Worm (Caenorhabditis elegans) whole organism, early embryonic: Measurements from ENCODE around the gene piit-1.

Source experiments
- B0310.2 ChIP-seq: sonication (generic microtip); optimal IDR thresholded peaks from 2 replicates; lab custom pipeline; 2016; ENCODE audit warnings: mild to moderate bottlenecking, missing genetic modification characterization, missing compliant biosample characterization
- F13C5.2 ChIP-seq: sonication (generic microtip); optimal IDR thresholded peaks from 2 replicates; lab custom pipeline; 2017; ENCODE audit warnings: mild to moderate bottlenecking, missing genetic modification characterization, inconsistent platforms, missing compliant biosample characterization
- aly-1 ChIP-seq: sonication (generic microtip); optimal IDR thresholded peaks from 2 replicates; lab custom pipeline; 2016; ENCODE audit warnings: missing genetic modification characterization, missing compliant biosample characterization
- ama-1 ChIP-seq: fragments of 150-350 bp; optimal IDR thresholded peaks from 2 replicates; lab custom pipeline; 2014
- ceh-13 ChIP-seq: fragments of 200-800 bp; sonication (Bioruptor generic); optimal IDR thresholded peaks from 2 replicates; lab custom pipeline; 2018; ENCODE audit warnings: mild to moderate bottlenecking, missing genetic modification characterization, missing compliant biosample characterization
- ceh-36 ChIP-seq: sonication (generic microtip); optimal IDR thresholded peaks from 2 replicates; lab custom pipeline; 2016; ENCODE audit warnings: missing genetic modification characterization, inconsistent platforms, missing compliant biosample characterization
- ets-7 ChIP-seq: sonication (generic microtip); optimal IDR thresholded peaks from 2 replicates; lab custom pipeline; 2016; ENCODE audit warnings: missing genotype, missing genetic modification characterization, missing compliant biosample characterization
- flt-1 ChIP-seq: fragments of 200-800 bp; sonication (Bioruptor generic); IDR thresholded peaks from 2 replicates; pipeline ENCODE4 v1.3.6; 2022; ENCODE audit warnings: missing genetic modification characterization, missing compliant biosample characterization
- hmbx-1 ChIP-seq: sonication (generic microtip); optimal IDR thresholded peaks from 2 replicates; lab custom pipeline; 2016; ENCODE audit warnings: mild to moderate bottlenecking, missing genetic modification characterization, missing compliant biosample characterization
- hmg-4 ChIP-seq: fragments of 200-800 bp; sonication (Bioruptor generic); optimal IDR thresholded peaks from 2 replicates; lab custom pipeline; 2018; ENCODE audit warnings: mild to moderate bottlenecking, missing genetic modification characterization, missing compliant biosample characterization
- hnd-1 ChIP-seq: sonication (generic microtip); optimal IDR thresholded peaks from 2 replicates; lab custom pipeline; 2016; ENCODE audit warnings: missing genetic modification characterization, missing compliant biosample characterization
- pes-1 ChIP-seq: fragments of 200-800 bp; sonication (Bioruptor generic); IDR thresholded peaks from 2 replicates; pipeline ENCODE4 v1.3.6; 2022; ENCODE audit warnings: missing genetic modification reagents, missing genetic modification characterization, missing compliant biosample characterization
- scrt-1 ChIP-seq: fragments of 200-800 bp; sonication (Bioruptor generic); IDR thresholded peaks from 2 replicates; pipeline ENCODE4 v1.3.6; 2022; ENCODE audit warnings: missing genetic modification characterization, missing compliant biosample characterization
- sea-1 ChIP-seq: fragments of 200-800 bp; sonication (Bioruptor generic); conservative IDR thresholded peaks from 2 replicates; pipeline ENCODE4 v1.3.6; 2022; ENCODE audit warnings: missing genetic modification characterization, missing compliant biosample characterization
- tbx-11 ChIP-seq: fragments of 200-800 bp; sonication (Bioruptor generic); IDR thresholded peaks from 2 replicates; pipeline ENCODE4 v1.3.6; 2022; ENCODE audit warnings: missing genetic modification characterization, missing compliant biosample characterization
- tbx-37 ChIP-seq: fragments of 200-800 bp; sonication (Bioruptor generic); conservative IDR thresholded peaks from 2 replicates; pipeline ENCODE4 v1.3.6; 2022; ENCODE audit warnings: missing genetic modification reagents, missing genetic modification characterization, missing compliant biosample characterization
- tra-4 ChIP-seq: sonication (generic microtip); optimal IDR thresholded peaks from 2 replicates; lab custom pipeline; 2017; ENCODE audit warnings: missing genetic modification characterization, missing compliant biosample characterization

piit-1 gene

DNA sequence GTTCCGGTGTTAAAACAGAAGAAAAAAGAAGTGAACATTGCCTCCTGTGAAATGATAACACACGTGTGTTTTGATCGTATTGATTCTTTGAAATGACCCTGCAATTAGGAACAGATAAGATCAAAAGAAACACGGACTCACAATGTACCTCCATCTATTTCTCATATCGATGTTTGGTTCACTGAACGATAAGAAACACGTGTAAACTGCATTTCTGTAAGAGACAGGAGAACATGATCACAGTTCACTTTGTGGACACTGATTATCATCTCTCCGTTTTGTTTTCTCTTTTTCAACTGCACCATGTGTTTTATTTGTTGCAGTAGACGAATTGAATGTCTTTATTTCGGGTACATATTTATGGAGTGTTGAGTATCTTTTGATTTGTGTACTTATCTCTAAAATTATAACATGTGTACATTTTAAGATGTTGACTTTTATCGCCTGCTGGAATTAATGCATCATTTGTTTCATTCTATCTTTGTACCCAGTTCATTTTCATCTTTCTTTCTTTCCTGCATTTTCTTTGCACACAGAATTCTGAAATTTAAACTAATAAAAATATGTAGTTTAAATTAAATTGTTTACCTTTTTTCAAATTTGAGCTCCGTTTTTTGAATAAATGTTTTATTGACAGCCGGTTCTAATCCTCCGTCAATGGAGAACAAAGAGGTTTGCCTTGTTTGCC lies 37.0 kb downstream of the piit-1 start, which contains the start of the genes H12C20.7 and nhr-68:
H12C20.7 (minus strand) TSS at position 188 of the 688 bp plus-strand sequence.
nhr-68 (plus strand) TSS at position 638 of the 688 bp plus-strand sequence.
- TF ChIP-seq ceh-13 (GFP tag; lab: Kevin White, UChicago) (no peak), hmg-4 (no peak), scrt-1 (GFP tag; lab: Robert Waterston, UW) (no peak), pes-1 (GFP tag; lab: Robert Waterston, UW) (no peak), ceh-36 (tag; lab: Kevin White, UChicago) (no peak), aly-1 (no peak), B0310.2 (tag; lab: Kevin White, UChicago) (no peak), ets-7 (tag; lab: Kevin White, UChicago) (no peak), tbx-11 (GFP tag; lab: Robert Waterston, UW) (no peak), sea-1 (GFP tag; lab: Robert Waterston, UW) (no peak), hmbx-1 (tag; lab: Kevin White, UChicago) (no peak), F13C5.2 (no peak), hnd-1 (no peak), ama-1 (no peak), tbx-37 (no peak), flt-1 (GFP tag; lab: Robert Waterston, UW) (no peak), tra-4 (tag; lab: Kevin White, UChicago) (no peak)

- TF ChIP-seq pes-1 (GFP tag; lab: Robert Waterston, UW), result no peak
- TF ChIP-seq hmbx-1 (tag; lab: Kevin White, UChicago), result no peak
- no peak for TF ChIP-seq tbx-37
- TF ChIP-seq tbx-11 (GFP tag; lab: Robert Waterston, UW), result no peak
- no peak for TF ChIP-seq scrt-1 (GFP tag; lab: Robert Waterston, UW)
- TF ChIP-seq ceh-36 (tag; lab: Kevin White, UChicago), result no peak
- no peak for TF ChIP-seq flt-1 (GFP tag; lab: Robert Waterston, UW)
- no peak for TF ChIP-seq hnd-1
- TF ChIP-seq ceh-13 (GFP tag; lab: Kevin White, UChicago), result no peak
- TF ChIP-seq B0310.2 (tag; lab: Kevin White, UChicago), result no peak
- no peak for TF ChIP-seq hmg-4
- no peak for TF ChIP-seq aly-1
- no peak for TF ChIP-seq ama-1
- no peak for TF ChIP-seq F13C5.2
- TF ChIP-seq ets-7 (tag; lab: Kevin White, UChicago), result no peak
Measured at ce11 chrV:11570169-11570651, 39.7 kb downstream of the piit-1 start, which contains the start of the genes nhr-101 and pms-2. TSS of gene nhr-101 (plus strand) at chrV:11570476. TSS of gene pms-2 (minus strand) at chrV:11570601.

- TF ChIP-seq pes-1 (GFP tag; lab: Robert Waterston, UW) (no peak), tbx-37 (no peak)
Measured at ce11 chrV:11564573-11564972, 45.4 kb downstream of the piit-1 start, which contains the start of gene srx-87. TSS of gene srx-87 (plus strand) at chrV:11564873.

DNA sequence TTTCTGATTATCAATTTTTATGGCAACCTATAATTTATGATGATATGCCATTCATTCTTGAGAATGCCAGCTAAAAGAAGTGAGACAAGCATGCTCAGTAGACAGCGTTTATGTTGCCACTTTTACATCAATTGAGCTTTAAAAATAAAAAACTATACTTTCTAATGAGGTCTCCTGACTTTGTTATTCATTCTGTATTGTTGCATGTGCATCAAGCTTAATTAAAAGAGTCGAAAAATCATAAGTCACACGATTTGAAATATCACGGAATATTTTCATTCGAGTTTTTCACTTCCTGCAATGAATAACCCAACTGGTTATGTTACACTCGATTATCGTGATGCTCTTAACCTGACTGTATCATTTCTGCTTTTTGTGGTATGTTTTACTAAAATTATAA lies 47.3 kb downstream of the piit-1 start, which contains the start of gene srx-86:
srx-86 (plus strand) TSS at position 301 of the 400 bp plus-strand sequence.
- TF ChIP-seq B0310.2 (tag; lab: Kevin White, UChicago) (no peak), sea-1 (GFP tag; lab: Robert Waterston, UW) (no peak), hmbx-1 (tag; lab: Kevin White, UChicago) (no peak), ceh-13 (GFP tag; lab: Kevin White, UChicago) (no peak), flt-1 (GFP tag; lab: Robert Waterston, UW) (no peak), scrt-1 (GFP tag; lab: Robert Waterston, UW) (no peak), tra-4 (tag; lab: Kevin White, UChicago) (no peak), pes-1 (GFP tag; lab: Robert Waterston, UW) (no peak), ceh-36 (tag; lab: Kevin White, UChicago) (no peak), F13C5.2 (no peak), hnd-1 (no peak), ets-7 (tag; lab: Kevin White, UChicago) (no peak), hmg-4 (no peak), aly-1 (no peak), ama-1 (no peak), tbx-11 (GFP tag; lab: Robert Waterston, UW) (no peak), tbx-37 (no peak)
